Worm (Caenorhabditis elegans) whole organism, L2 larva: ENCODE data around the gene fbxa-81.
A peak's percentile ranks its signal among the peaks of the same experiment; 100 is the strongest.

Experiments used
- C34F6.9 ChIP-seq: fragments of 150-350 bp; optimal IDR thresholded peaks from 2 replicates; lab custom pipeline; 2014; ENCODE audit warnings: missing biosample characterization, missing genetic modification characterization
- F13H6.1 ChIP-seq: sonication (generic microtip); optimal IDR thresholded peaks from 2 replicates; lab custom pipeline; 2016; ENCODE audit warnings: missing genetic modification characterization, missing compliant biosample characterization
- R02D3.7 ChIP-seq: fragments of 150-350 bp; optimal IDR thresholded peaks from 2 replicates; lab custom pipeline; 2014; ENCODE audit warnings: missing biosample characterization, missing genetic modification characterization
- Y55F3AM.14 ChIP-seq: fragments of 200-800 bp; sonication (Bioruptor generic); optimal IDR thresholded peaks from 2 replicates; lab custom pipeline; 2018; ENCODE audit warnings: mild to moderate bottlenecking, missing genetic modification characterization, missing compliant biosample characterization
- ZK546.5 ChIP-seq: sonication (generic microtip); optimal IDR thresholded peaks from 2 replicates; lab custom pipeline; 2017; ENCODE audit warnings: missing biosample characterization, missing genetic modification characterization
- alr-1 ChIP-seq: fragments of 150-350 bp; optimal IDR thresholded peaks from 2 replicates; lab custom pipeline; 2014; ENCODE audit warnings: missing biosample characterization, missing genetic modification characterization
- aly-2 ChIP-seq: fragments of 150-350 bp; optimal IDR thresholded peaks from 2 replicates; lab custom pipeline; 2014; ENCODE audit warnings: missing biosample characterization, missing genetic modification characterization
- ama-1 ChIP-seq: fragments of 150-350 bp; optimal IDR thresholded peaks from 2 replicates; lab custom pipeline; 2018; ENCODE audit warnings: inconsistent platforms
- blmp-1 ChIP-seq: sonication (generic microtip); optimal IDR thresholded peaks from 2 replicates; lab custom pipeline; 2017; ENCODE audit warnings: missing genetic modification characterization, mild to moderate bottlenecking, missing compliant biosample characterization, antibody characterized with exemption, moderate library complexity; ENCODE audit not compliant: insufficient read depth
- ceh-16 ChIP-seq: fragments of 150-350 bp; optimal IDR thresholded peaks from 2 replicates; lab custom pipeline; 2014; ENCODE audit warnings: missing biosample characterization, missing genetic modification characterization
- ceh-82 ChIP-seq: fragments of 150-350 bp; optimal IDR thresholded peaks from 2 replicates; lab custom pipeline; 2014; ENCODE audit warnings: missing biosample characterization, missing genetic modification characterization
- crh-2 ChIP-seq: sonication (generic microtip); optimal IDR thresholded peaks from 2 replicates; lab custom pipeline; 2017; ENCODE audit warnings: missing biosample characterization, missing genetic modification characterization
- dmd-4 ChIP-seq: sonication (generic microtip); optimal IDR thresholded peaks from 2 replicates; lab custom pipeline; 2017; ENCODE audit warnings: missing biosample characterization, missing genetic modification characterization
- egl-27 ChIP-seq: sonication (generic microtip); optimal IDR thresholded peaks from 3 replicates; lab custom pipeline; 2017; ENCODE audit warnings: missing biosample characterization, missing genetic modification reagents, missing genetic modification characterization
- elt-1 ChIP-seq: fragments of 150-350 bp; optimal IDR thresholded peaks from 2 replicates; lab custom pipeline; 2014; ENCODE audit warnings: missing biosample characterization, missing genetic modification characterization
- elt-3 ChIP-seq: sonication (generic microtip); optimal IDR thresholded peaks from 2 replicates; lab custom pipeline; 2017; ENCODE audit warnings: missing biosample characterization, missing genetic modification characterization
- fos-1 ChIP-seq: fragments of 150-350 bp; optimal IDR thresholded peaks from 2 replicates; lab custom pipeline; 2014; ENCODE audit warnings: missing biosample characterization, missing genetic modification characterization
- gmeb-1 ChIP-seq: fragments of 150-350 bp; optimal IDR thresholded peaks from 2 replicates; lab custom pipeline; 2014; ENCODE audit warnings: missing biosample characterization, missing genetic modification characterization
- lin-11 ChIP-seq: fragments of 150-350 bp; sonication (generic microtip); optimal IDR thresholded peaks from 2 replicates; lab custom pipeline; 2014; ENCODE audit warnings: missing biosample characterization, missing genetic modification characterization, inconsistent platforms, mixed read lengths
- lin-13 ChIP-seq: fragments of 150-350 bp; optimal IDR thresholded peaks from 2 replicates; lab custom pipeline; 2014; ENCODE audit warnings: missing biosample characterization, missing genetic modification reagents, missing genetic modification characterization
- lin-39 ChIP-seq: fragments of 150-350 bp; optimal IDR thresholded peaks from 2 replicates; lab custom pipeline; 2014; ENCODE audit warnings: missing biosample characterization, missing genetic modification reagents, missing genetic modification characterization
- lsy-2 ChIP-seq, 2 experiments: fragments of 150-350 bp in 1 of 2; sonication (generic microtip) in 1 of 2; optimal IDR thresholded peaks; 2 replicates each; lab custom pipeline; 2014 to 2017; ENCODE audit warnings: missing biosample characterization in 2 of 2, missing genetic modification characterization in 2 of 2
- mab-5 ChIP-seq: fragments of 150-350 bp; optimal IDR thresholded peaks from 2 replicates; lab custom pipeline; 2014; ENCODE audit warnings: missing biosample characterization, missing genetic modification characterization
- mbf-1 ChIP-seq: sonication (generic microtip); optimal IDR thresholded peaks from 2 replicates; lab custom pipeline; 2017; ENCODE audit warnings: missing biosample characterization, missing genetic modification characterization
- mdl-1 ChIP-seq, 2 experiments: fragments of 150-350 bp in 1 of 2; sonication (generic microtip) in 1 of 2; optimal IDR thresholded peaks; 2 replicates each; lab custom pipeline; 2017; ENCODE audit warnings: missing biosample characterization in 2 of 2, missing genetic modification characterization in 2 of 2
- nhr-10 ChIP-seq: sonication (generic microtip); optimal IDR thresholded peaks from 2 replicates; lab custom pipeline; 2017; ENCODE audit warnings: missing biosample characterization, missing genetic modification characterization
- nhr-11 ChIP-seq: fragments of 150-350 bp; optimal IDR thresholded peaks from 2 replicates; lab custom pipeline; 2014; ENCODE audit warnings: missing biosample characterization, missing genetic modification characterization
- nhr-12 ChIP-seq: fragments of 150-350 bp; optimal IDR thresholded peaks from 2 replicates; lab custom pipeline; 2014; ENCODE audit warnings: missing biosample characterization, missing genetic modification characterization
- nhr-129 ChIP-seq: fragments of 150-350 bp; optimal IDR thresholded peaks from 2 replicates; lab custom pipeline; 2014; ENCODE audit warnings: missing biosample characterization, missing genetic modification characterization
- nhr-21 ChIP-seq: fragments of 150-350 bp; optimal IDR thresholded peaks from 2 replicates; lab custom pipeline; 2014; ENCODE audit warnings: missing biosample characterization, missing genetic modification characterization
- nhr-23 ChIP-seq: fragments of 150-350 bp; optimal IDR thresholded peaks from 2 replicates; lab custom pipeline; 2014; ENCODE audit warnings: missing biosample characterization, missing genetic modification reagents, missing genetic modification characterization
- nhr-237 ChIP-seq: fragments of 150-350 bp; optimal IDR thresholded peaks from 2 replicates; lab custom pipeline; 2014; ENCODE audit warnings: missing biosample characterization, missing genetic modification characterization
- nhr-25 ChIP-seq: fragments of 150-350 bp; sonication (generic microtip); optimal IDR thresholded peaks from 3 replicates; lab custom pipeline; 2014; ENCODE audit warnings: missing biosample characterization, missing genetic modification characterization
- nhr-6 ChIP-seq: fragments of 150-350 bp; optimal IDR thresholded peaks from 2 replicates; lab custom pipeline; 2014; ENCODE audit warnings: missing biosample characterization, missing genetic modification characterization
- nhr-77 ChIP-seq: fragments of 150-350 bp; optimal IDR thresholded peaks from 2 replicates; lab custom pipeline; 2014; ENCODE audit warnings: missing biosample characterization, missing genetic modification characterization
- peb-1 ChIP-seq: fragments of 150-350 bp; optimal IDR thresholded peaks from 2 replicates; lab custom pipeline; 2014; ENCODE audit warnings: missing biosample characterization, missing genetic modification characterization
- sem-4 ChIP-seq: fragments of 150-350 bp; optimal IDR thresholded peaks from 2 replicates; lab custom pipeline; 2014; ENCODE audit warnings: missing biosample characterization, missing genetic modification reagents, missing genetic modification characterization
- skn-1 ChIP-seq: sonication (generic microtip); optimal IDR thresholded peaks from 2 replicates; lab custom pipeline; 2017; ENCODE audit warnings: missing biosample characterization, missing genetic modification characterization
- sma-3 ChIP-seq: sonication (generic microtip); optimal IDR thresholded peaks from 2 replicates; lab custom pipeline; 2016; ENCODE audit warnings: missing genetic modification reagents, missing genetic modification characterization, missing compliant biosample characterization
- sma-9 ChIP-seq, 2 experiments: fragments of 150-350 bp in 1 of 2; sonication (generic microtip) in 1 of 2; optimal IDR thresholded peaks; 2 replicates each; lab custom pipeline; 2014 to 2016; ENCODE audit warnings: missing genetic modification characterization in 2 of 2, mild to moderate bottlenecking in 1 of 2, missing biosample characterization in 1 of 2, missing compliant biosample characterization in 1 of 2, missing genetic modification reagents in 1 of 2, moderate library complexity in 1 of 2
- snpc-4 ChIP-seq: fragments of 150-350 bp; optimal IDR thresholded peaks from 2 replicates; lab custom pipeline; 2014; ENCODE audit warnings: missing biosample characterization, missing genetic modification characterization
- unc-39 ChIP-seq: fragments of 150-350 bp; optimal IDR thresholded peaks from 2 replicates; lab custom pipeline; 2014; ENCODE audit warnings: missing biosample characterization, missing genetic modification characterization
- unc-55 ChIP-seq: fragments of 150-350 bp; sonication (generic microtip); optimal IDR thresholded peaks from 3 replicates; lab custom pipeline; 2014; ENCODE audit warnings: missing biosample characterization, missing genetic modification reagents, missing genetic modification characterization
- unc-62 ChIP-seq: fragments of 150-350 bp; optimal IDR thresholded peaks from 2 replicates; lab custom pipeline; 2014; ENCODE audit warnings: missing biosample characterization, missing genetic modification reagents, missing genetic modification characterization
- zag-1 ChIP-seq: fragments of 150-350 bp; optimal IDR thresholded peaks from 2 replicates; lab custom pipeline; 2014; ENCODE audit warnings: missing biosample characterization, missing genetic modification characterization
- ztf-1 ChIP-seq: fragments of 200-800 bp; sonication (Bioruptor generic); conservative IDR thresholded peaks from 2 replicates; pipeline ENCODE4 v1.3.6; 2022; ENCODE audit warnings: missing genetic modification characterization, missing compliant biosample characterization
- ztf-11 ChIP-seq: sonication (generic microtip); optimal IDR thresholded peaks from 2 replicates; lab custom pipeline; 2017; ENCODE audit warnings: missing biosample characterization, missing genetic modification characterization
- ztf-4 ChIP-seq: fragments of 150-350 bp; optimal IDR thresholded peaks from 2 replicates; lab custom pipeline; 2014; ENCODE audit warnings: missing biosample characterization, missing genetic modification characterization

Gene fbxa-81

DNA sequence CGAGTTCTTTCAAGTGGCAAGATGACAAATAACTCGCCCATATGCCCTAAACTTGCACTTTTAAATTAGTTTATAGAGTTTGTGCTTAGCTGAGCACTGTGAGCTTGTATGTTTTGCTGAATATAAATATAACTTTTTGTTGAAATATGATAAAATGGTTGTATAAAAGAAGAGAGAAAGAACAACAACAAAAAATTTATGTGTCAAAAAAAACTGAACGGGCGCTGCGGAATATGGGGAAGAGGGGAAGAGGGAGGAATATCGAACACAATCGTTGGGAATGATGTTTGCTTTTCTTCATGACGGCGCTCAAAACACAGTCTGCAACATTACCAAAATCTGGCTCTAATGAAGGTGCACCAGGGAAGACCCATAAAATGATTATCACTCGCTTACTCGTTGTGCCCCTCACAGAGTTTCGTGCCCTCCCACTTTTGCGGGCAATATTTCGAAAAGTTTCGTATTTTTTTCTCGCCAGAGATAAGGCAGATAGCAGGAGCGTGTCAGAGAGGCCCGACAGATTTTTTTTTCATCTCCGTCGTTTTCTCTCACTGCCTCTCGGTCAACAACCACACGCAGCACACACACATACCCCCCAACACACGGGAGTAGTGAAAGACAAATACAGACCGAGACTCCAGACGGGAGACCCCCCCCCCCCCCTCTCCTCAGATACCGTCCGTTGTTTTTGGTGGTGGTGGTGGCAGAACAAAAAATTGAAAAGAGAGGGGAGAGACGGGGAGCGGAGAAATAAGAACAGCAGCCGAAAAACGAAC is 36.1 kb downstream of the fbxa-81 start:
- TF ChIP-seq ztf-1 (GFP tag; lab: Robert Waterston, UW): no peak
- TF ChIP-seq Y55F3AM.14 (GFP tag; lab: Kevin White, UChicago): no peak
- TF ChIP-seq elt-1: no peak
- TF ChIP-seq fos-1: peak; percentile 92
- peak; percentile 62 for TF ChIP-seq nhr-25 (tag; lab: Kevin White, UChicago)
- no peak for TF ChIP-seq ZK546.5 (tag; lab: Kevin White, UChicago)
- no peak for TF ChIP-seq lin-11
- TF ChIP-seq lin-13 (GFP tag; lab: Kevin White, UChicago): no peak
- no peak for TF ChIP-seq ztf-11 (tag; lab: Kevin White, UChicago)
- TF ChIP-seq nhr-77 (tag; lab: Kevin White, UChicago): no peak
- TF ChIP-seq mab-5: no peak
- no peak for TF ChIP-seq alr-1 (tag; lab: Kevin White, UChicago)
- TF ChIP-seq R02D3.7 (tag; lab: Kevin White, UChicago): no peak
- TF ChIP-seq aly-2 (tag; lab: Kevin White, UChicago): no peak
- peak; percentile 44 for TF ChIP-seq blmp-1 (tag; lab: Kevin White, UChicago)
- TF ChIP-seq unc-62 (GFP tag; lab: Kevin White, UChicago): no peak
- TF ChIP-seq peb-1 (tag; lab: Kevin White, UChicago): no peak
- peak; percentile 20 for TF ChIP-seq crh-2 (tag; lab: Kevin White, UChicago)
- no peak for TF ChIP-seq nhr-23 (tag; lab: Kevin White, UChicago)
- TF ChIP-seq skn-1 (tag; lab: Kevin White, UChicago): no peak
- TF ChIP-seq nhr-21 (tag; lab: Kevin White, UChicago): no peak
- TF ChIP-seq ztf-4 (tag; lab: Kevin White, UChicago): no peak
- TF ChIP-seq zag-1 (tag; lab: Kevin White, UChicago): no peak
- no peak for TF ChIP-seq ceh-82 (tag; lab: Kevin White, UChicago)
- TF ChIP-seq nhr-237 (tag; lab: Kevin White, UChicago): no peak
- TF ChIP-seq mdl-1 (tag; optimal IDR thresholded peaks at IDR 0.05; lab: Kevin White, UChicago): no peak
- TF ChIP-seq ceh-16 (tag; lab: Kevin White, UChicago): no peak
- peak; percentile 24 for TF ChIP-seq sma-3
- no peak for TF ChIP-seq ama-1 (lab: Kevin White, UChicago)
- TF ChIP-seq snpc-4: no peak
- no peak for TF ChIP-seq nhr-12 (tag; lab: Kevin White, UChicago)
- TF ChIP-seq F13H6.1 (tag; lab: Kevin White, UChicago): peak; percentile 84
- no peak for TF ChIP-seq nhr-10 (tag; lab: Kevin White, UChicago)
- TF ChIP-seq gmeb-1 (tag; lab: Kevin White, UChicago): peak; percentile 51
- TF ChIP-seq sma-9 (GFP tag; optimal IDR thresholded peaks at IDR 0.05; lab: Kevin White, UChicago): peak; percentile 83
- peak; percentile 5 for TF ChIP-seq sma-9 (tag; optimal IDR thresholded peaks at IDR 0.05; lab: Kevin White, UChicago)
- TF ChIP-seq sem-4 (tag; lab: Kevin White, UChicago): no peak
- TF ChIP-seq nhr-129 (tag; lab: Kevin White, UChicago): peak; percentile 66
- TF ChIP-seq nhr-6 (tag; lab: Kevin White, UChicago): no peak
- TF ChIP-seq unc-55 (GFP tag; lab: Kevin White, UChicago): no peak
- TF ChIP-seq unc-39 (tag; lab: Kevin White, UChicago): no peak
- TF ChIP-seq egl-27 (tag; lab: Kevin White, UChicago): peak; percentile 43
- TF ChIP-seq lin-39: no peak
- peak in 1 of 2 experiments; percentile 30 for TF ChIP-seq lsy-2 (tag; optimal IDR thresholded peaks at IDR 0.05; lab: Kevin White, UChicago)
- TF ChIP-seq dmd-4 (tag; lab: Kevin White, UChicago): no peak
- no peak for TF ChIP-seq mbf-1 (tag; lab: Kevin White, UChicago)
- TF ChIP-seq nhr-11: no peak
- TF ChIP-seq C34F6.9 (tag; lab: Kevin White, UChicago): peak; percentile 61
- no peak for TF ChIP-seq elt-3 (tag; lab: Kevin White, UChicago)
